Worm (Caenorhabditis elegans): ENCODE measurements around the gene R04A9.7.

The R04A9.7 gene

DNA sequence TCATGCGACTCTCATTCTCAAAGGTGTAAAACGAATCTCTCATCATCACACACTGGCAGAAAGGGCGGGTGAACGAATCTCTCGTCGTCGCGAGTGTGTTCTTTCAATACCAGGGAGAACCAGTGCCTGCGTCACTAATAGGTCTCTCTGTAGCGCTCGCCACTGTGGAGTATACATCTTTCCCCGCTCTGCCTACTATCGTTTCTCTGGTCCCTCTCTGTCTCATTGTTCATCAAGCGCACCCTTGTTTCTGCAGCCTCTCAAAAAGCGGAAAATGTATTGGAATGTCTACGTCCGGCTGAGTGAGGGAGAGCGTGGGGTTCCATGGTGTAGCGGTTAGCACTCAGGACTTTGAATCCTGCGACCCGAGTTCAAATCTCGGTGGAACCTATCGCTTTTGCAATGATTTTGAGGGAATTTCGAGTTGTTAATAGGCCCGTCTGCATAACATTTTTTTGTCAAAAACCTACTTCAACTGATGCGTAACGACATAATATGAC, 15.4 kb upstream of the R04A9.7 start:
- TF ChIP-seq unc-62 (GFP tag; optimal IDR thresholded peaks at IDR 0.05 in 1 of 2) (peak in 1 of 2 experiments; percentile 90), unc-62 (tag; optimal IDR thresholded peaks at IDR 0.05) (no peak), hlh-11 (tag; optimal IDR thresholded peaks at IDR 0.05) (peak; percentile 89), zag-1 (tag; optimal IDR thresholded peaks at IDR 0.05) (peak; percentile 70), Y105C5A.15 (GFP tag; IDR thresholded peaks at IDR 0.05) (no peak), dmd-6 (GFP tag; IDR thresholded peaks at IDR 0.05) (peak; percentile 77), lin-1 (GFP tag; IDR thresholded peaks at IDR 0.05) (peak; percentile 65), ztf-11 (tag; optimal IDR thresholded peaks at IDR 0.05) (no peak), madf-5 (GFP tag; IDR thresholded peaks at IDR 0.05) (peak; percentile 40 to 78; a peak in 1 of 4 replicates), F26F4.8 (GFP tag; conservative IDR thresholded peaks at IDR 0.05) (peak; percentile 63; the same call in 1 of the 2 replicates), nhr-10 (tag; optimal IDR thresholded peaks at IDR 0.05) (peak; percentile 68), nhr-25 (tag; optimal IDR thresholded peaks at IDR 0.05; ENCODE audit: borderline replicate concordance, insufficient read depth) (peak; percentile 75), zip-2 (tag; optimal IDR thresholded peaks at IDR 0.05) (peak; percentile 82), lin-15B (tag; optimal IDR thresholded peaks at IDR 0.05) (no peak), nhr-102 (tag; optimal IDR thresholded peaks at IDR 0.05) (peak; percentile 96), dmd-8 (GFP tag; IDR thresholded peaks at IDR 0.05) (peak; percentile 88), lsy-2 (tag; optimal IDR thresholded peaks at IDR 0.05) (peak; percentile 86 to 88), zfp-3 (GFP tag; conservative IDR thresholded peaks at IDR 0.05) (peak; percentile 84), F37D6.2 (tag; optimal IDR thresholded peaks at IDR 0.05) (peak; percentile 94), attf-4 (tag; optimal IDR thresholded peaks at IDR 0.05) (no peak), tag-97 (GFP tag; IDR thresholded peaks at IDR 0.05) (no peak), nhr-6 (tag; optimal IDR thresholded peaks at IDR 0.05) (peak; percentile 88), nhr-11 (tag; optimal IDR thresholded peaks at IDR 0.05) (peak; percentile 81), nhr-76 (tag; optimal IDR thresholded peaks at IDR 0.05) (no peak), fos-1 (tag; optimal IDR thresholded peaks at IDR 0.05) (peak; percentile 67), rbr-2 (tag; optimal IDR thresholded peaks at IDR 0.05) (peak; percentile 97), F10B5.3 (tag; optimal IDR thresholded peaks at IDR 0.05) (peak; percentile 88), zfp-2 (tag; optimal IDR thresholded peaks at IDR 0.05) (peak; percentile 59), set-16 (GFP tag; IDR thresholded peaks at IDR 0.05) (no peak; the same call in 1 of the 2 replicates), ctbp-1 (GFP tag; IDR thresholded peaks at IDR 0.05) (peak; percentile 87), ceh-28 (tag; optimal IDR thresholded peaks at IDR 0.05) (peak; percentile 66), dve-1 (tag; optimal IDR thresholded peaks at IDR 0.05; ENCODE audit: insufficient read depth) (no peak), lin-39 (tag; optimal IDR thresholded peaks at IDR 0.05) (no peak), egl-43 (GFP tag; IDR thresholded peaks at IDR 0.05) (peak; percentile 95), unc-130 (GFP tag; optimal IDR thresholded peaks at IDR 0.05) (peak; percentile 48), daf-12 (tag; optimal IDR thresholded peaks at IDR 0.05) (no peak), nhr-41 (GFP tag; IDR thresholded peaks at IDR 0.05) (no peak), cey-2 (tag; optimal IDR thresholded peaks at IDR 0.05; ENCODE audit: borderline replicate concordance, insufficient read depth) (no peak), dpl-1 (GFP tag; optimal IDR thresholded peaks at IDR 0.05) (peak; percentile 60), mdl-1 (tag; optimal IDR thresholded peaks at IDR 0.05) (peak; percentile 56 to 90), nhr-237 (tag; optimal IDR thresholded peaks at IDR 0.05) (peak; percentile 45), ceh-20 (GFP tag; IDR thresholded peaks at IDR 0.05) (peak; percentile 79), nhr-111 (GFP tag; optimal IDR thresholded peaks at IDR 0.05) (peak; percentile 44), tra-1 (GFP tag; IDR thresholded peaks at IDR 0.05) (peak; percentile 79), pha-4 (GFP tag; IDR thresholded peaks at IDR 0.05) (peak; percentile 86), pha-4 (tag; optimal IDR thresholded peaks at IDR 0.05) (peak; percentile 44), dmd-9 (GFP tag; IDR thresholded peaks at IDR 0.05) (peak; percentile 81), mdt-29 (GFP tag; IDR thresholded peaks at IDR 0.05) (peak; percentile 72; the same call in 1 of the 2 replicates), snpc-4 (tag; optimal IDR thresholded peaks at IDR 0.05) (no peak), vab-7 (GFP tag; IDR thresholded peaks at IDR 0.05) (peak; percentile 81), lim-7 (GFP tag; IDR thresholded peaks at IDR 0.05) (peak; percentile 87)
